Worm (Caenorhabditis elegans) whole organism, midembryonic: ENCODE results near the gene tbc-18.

Source experiments
- ref-1 ChIP-seq: fragments of 200-800 bp; sonication (Bioruptor generic); conservative IDR thresholded peaks from 2 replicates; pipeline ENCODE4 v1.3.6; 2022; ENCODE audit warnings: missing genetic modification reagents, missing genetic modification characterization, missing compliant biosample characterization
- tab-1 ChIP-seq: fragments of 200-800 bp; sonication (Bioruptor generic); IDR thresholded peaks from 2 replicates; pipeline ENCODE4 v1.3.6; 2022; ENCODE audit warnings: missing genetic modification characterization, missing compliant biosample characterization

DNA sequence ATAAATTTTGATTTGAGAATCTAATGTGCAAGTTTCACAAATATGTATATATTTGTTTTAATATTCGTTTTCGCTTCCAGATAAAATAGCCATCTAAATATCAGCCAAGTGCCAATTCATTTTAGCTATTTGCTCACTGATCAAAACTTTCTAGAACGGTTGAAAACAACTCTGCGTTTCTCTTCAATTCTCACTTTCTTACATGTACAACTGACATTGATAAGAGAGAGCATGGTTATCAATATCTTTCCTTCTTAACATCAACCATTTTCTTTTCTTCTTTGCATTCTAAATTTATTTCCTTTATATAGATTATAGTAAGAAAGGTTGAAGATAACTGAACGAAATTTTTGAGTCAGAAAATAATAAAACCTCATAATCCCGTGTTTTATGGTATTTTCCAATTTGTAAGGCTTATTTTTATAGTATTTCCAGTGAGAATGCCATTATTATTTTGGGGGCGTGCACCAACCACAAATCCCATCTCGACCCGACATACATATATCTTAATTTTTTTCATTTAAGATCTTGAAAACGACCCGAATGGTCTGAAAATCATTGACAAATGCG, 50.0 kb downstream of the tbc-18 start, which contains the start of gene F08F1.3:
- TF ChIP-seq ref-1 (GFP tag; lab: Robert Waterston, UW) (no peak), tab-1 (no peak)
